Worm (Caenorhabditis elegans) whole organism, L3 larva: ENCODE results near the gene fbxb-90.

Source experiments
- ZK546.5 ChIP-seq: sonication (generic microtip); optimal IDR thresholded peaks from 2 replicates; lab custom pipeline; 2017; ENCODE audit warnings: missing biosample characterization, missing genetic modification characterization
- aly-2 ChIP-seq: fragments of 150-350 bp; optimal IDR thresholded peaks from 2 replicates; lab custom pipeline; 2014; ENCODE audit warnings: missing biosample characterization, missing genetic modification characterization
- elt-1 ChIP-seq: fragments of 150-350 bp; optimal IDR thresholded peaks from 2 replicates; lab custom pipeline; 2014; ENCODE audit warnings: missing biosample characterization, missing genetic modification characterization
- elt-3 ChIP-seq, 3 experiments: fragments of 150-350 bp in 1 of 3; sonication (generic microtip) in 2 of 3; optimal IDR thresholded peaks; 2 replicates in 2 of 3; 4 replicates in 1 of 3; lab custom pipeline; 2014 to 2017; ENCODE audit warnings: missing biosample characterization in 3 of 3, missing genetic modification characterization in 3 of 3
- mdl-1 ChIP-seq: fragments of 150-350 bp; optimal IDR thresholded peaks from 2 replicates; lab custom pipeline; 2014; ENCODE audit warnings: missing biosample characterization, missing genetic modification characterization
- nhr-12 ChIP-seq: fragments of 150-350 bp; optimal IDR thresholded peaks from 2 replicates; lab custom pipeline; 2014; ENCODE audit warnings: missing biosample characterization, missing genetic modification characterization
- nhr-237 ChIP-seq: fragments of 150-350 bp; optimal IDR thresholded peaks from 2 replicates; lab custom pipeline; 2014; ENCODE audit warnings: missing biosample characterization, missing genetic modification characterization
- nhr-25 ChIP-seq: sonication (generic microtip); optimal IDR thresholded peaks from 2 replicates; lab custom pipeline; 2017; ENCODE audit warnings: missing biosample characterization, missing genetic modification characterization
- nhr-28 ChIP-seq: fragments of 150-350 bp; optimal IDR thresholded peaks from 2 replicates; lab custom pipeline; 2014; ENCODE audit warnings: missing biosample characterization, missing genetic modification characterization
- unc-39 ChIP-seq: sonication (generic microtip); optimal IDR thresholded peaks from 4 replicates; lab custom pipeline; 2017; ENCODE audit warnings: missing biosample characterization, missing genetic modification characterization
- unc-62 ChIP-seq: fragments of 150-350 bp; sonication (generic microtip); optimal IDR thresholded peaks from 4 replicates; lab custom pipeline; 2014; ENCODE audit warnings: missing biosample characterization, missing genetic modification reagents, missing genetic modification characterization
- ztf-4 ChIP-seq: fragments of 150-350 bp; optimal IDR thresholded peaks from 2 replicates; lab custom pipeline; 2014; ENCODE audit warnings: missing biosample characterization, missing genetic modification characterization

DNA sequence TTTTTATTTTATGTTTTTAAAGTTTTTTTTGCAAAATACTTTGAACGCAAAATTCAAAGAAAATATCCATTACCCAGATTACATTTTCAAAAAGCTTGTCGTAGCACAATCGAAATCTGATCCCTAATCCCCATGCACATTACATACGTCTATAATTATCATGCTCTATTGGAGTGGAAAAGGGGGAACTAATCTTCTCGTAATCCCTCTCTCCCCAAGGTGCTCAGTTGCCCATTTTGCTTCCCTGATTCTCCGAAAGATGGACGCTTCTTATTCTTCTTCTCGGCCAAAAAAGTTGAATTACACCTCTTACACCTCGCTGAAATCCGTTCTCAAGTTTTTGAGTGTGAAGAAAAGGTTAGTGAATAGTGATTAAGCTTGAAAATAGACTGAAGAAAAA lies 37.6 kb downstream of the fbxb-90 start, which contains the start of gene fbxc-53:
- TF ChIP-seq elt-3 (tag; optimal IDR thresholded peaks at IDR 0.05; lab: Kevin White, UChicago), result no peak
- TF ChIP-seq aly-2 (tag; lab: Kevin White, UChicago), result no peak
- TF ChIP-seq mdl-1 (tag; lab: Kevin White, UChicago), result no peak
- TF ChIP-seq nhr-12 (tag; lab: Kevin White, UChicago), result no peak
- TF ChIP-seq elt-1, result no peak
- TF ChIP-seq nhr-25 (tag; lab: Kevin White, UChicago), result no peak
- no peak for TF ChIP-seq unc-39
- TF ChIP-seq nhr-237, result no peak
- TF ChIP-seq nhr-28 (tag; lab: Kevin White, UChicago), result no peak
- TF ChIP-seq ZK546.5 (tag; lab: Kevin White, UChicago), result no peak
- TF ChIP-seq unc-62 (GFP tag; lab: Kevin White, UChicago), result no peak
- no peak for TF ChIP-seq ztf-4
